Worm (Caenorhabditis elegans): ENCODE measurements around the gene zmp-3.

DNA sequence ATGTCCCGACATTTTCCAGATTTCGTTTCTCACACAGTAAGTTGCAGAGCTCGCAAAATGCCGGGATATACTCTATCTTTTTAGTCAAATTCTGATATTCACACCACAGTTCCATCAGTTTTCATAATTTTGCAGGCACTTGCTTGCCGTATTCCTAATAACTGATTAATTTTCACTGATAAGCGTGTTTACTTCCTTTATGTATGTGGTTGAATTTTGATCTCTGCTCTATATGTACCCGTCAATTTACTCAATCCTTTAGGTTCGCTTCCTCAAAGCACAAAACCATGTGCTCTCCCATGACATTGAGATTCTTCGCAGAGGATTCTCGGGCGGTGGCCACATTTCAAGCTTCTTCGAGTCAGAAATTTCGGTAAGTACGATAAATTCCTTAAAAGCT, 27.9 kb downstream of the zmp-3 start:
- TF ChIP-seq him-1 (tag; optimal IDR thresholded peaks at IDR 0.05) (no peak), dao-5 (tag; optimal IDR thresholded peaks at IDR 0.05) (no peak), W03F9.2 (tag; optimal IDR thresholded peaks at IDR 0.05) (no peak)
